Worm (Caenorhabditis elegans): ENCODE measurements around the gene nyn-1.

The nyn-1 gene

DNA sequence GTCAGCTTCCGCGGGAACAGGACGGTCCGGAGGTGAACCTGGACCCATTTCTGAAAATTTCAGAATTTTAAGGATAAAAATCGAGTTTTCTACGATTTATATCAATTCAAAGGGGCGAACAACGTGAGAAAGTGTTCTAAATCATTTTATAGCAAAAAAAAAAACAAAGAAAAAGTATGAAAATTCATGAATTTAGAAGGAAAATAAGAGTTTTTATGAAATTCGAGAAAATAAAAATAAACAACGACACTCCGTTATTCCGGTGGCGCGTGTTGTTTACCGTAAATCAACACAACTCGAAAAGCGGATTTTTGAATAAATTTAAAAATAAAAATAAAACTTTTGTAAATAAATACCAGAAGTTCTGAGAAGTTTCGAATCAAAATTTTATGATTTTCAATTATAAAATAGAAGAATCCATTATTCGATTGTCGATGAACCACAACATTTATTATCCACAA, at the start of gene nyn-1:
nyn-1 (minus strand) TSS at position 51 of the 461 bp plus-strand sequence.
- no peak for TF ChIP-seq efl-3 (GFP tag; optimal IDR thresholded peaks at IDR 0.05)
- TF ChIP-seq elt-2 (tag; optimal IDR thresholded peaks at IDR 0.05), result no peak
- no peak for TF ChIP-seq C04F5.9 (tag; optimal IDR thresholded peaks at IDR 0.05)
- peak in 1 of 2 experiments; percentile 13 for TF ChIP-seq efl-1 (optimal IDR thresholded peaks at IDR 0.05)
- TF ChIP-seq efl-1 (GFP tag; optimal IDR thresholded peaks at IDR 0.05 in 1 of 2), result no peak
- no peak for TF ChIP-seq dpl-1 (GFP tag; optimal IDR thresholded peaks at IDR 0.05)
- no peak for TF ChIP-seq rnt-1 (tag; optimal IDR thresholded peaks at IDR 0.05)
- TF ChIP-seq ama-1 (optimal IDR thresholded peaks at IDR 0.05), result no peak

- no peak for TF ChIP-seq nhr-47 (tag; optimal IDR thresholded peaks at IDR 0.05)
- no peak for TF ChIP-seq tbx-2 (tag; optimal IDR thresholded peaks at IDR 0.05)
- no peak for TF ChIP-seq unc-98 (GFP tag; IDR thresholded peaks at IDR 0.05)
- peak; percentile 74 for TF ChIP-seq tlp-1 (tag; optimal IDR thresholded peaks at IDR 0.05)
- TF ChIP-seq lsy-2 (tag; optimal IDR thresholded peaks at IDR 0.05), result no peak
- no peak for TF ChIP-seq mdl-1 (tag; optimal IDR thresholded peaks at IDR 0.05)
- no peak for TF ChIP-seq efl-1 (optimal IDR thresholded peaks at IDR 0.05)
- peak in 1 of 2 experiments; percentile 82 for TF ChIP-seq efl-1 (GFP tag; optimal IDR thresholded peaks at IDR 0.05 in 1 of 2)
- TF ChIP-seq sox-4 (tag; optimal IDR thresholded peaks at IDR 0.05), result no peak
- peak; percentile 90 for TF ChIP-seq elt-2 (tag; optimal IDR thresholded peaks at IDR 0.05)
- TF ChIP-seq vab-15 (tag; optimal IDR thresholded peaks at IDR 0.05), result no peak
- no peak for TF ChIP-seq lin-39 (tag; optimal IDR thresholded peaks at IDR 0.05)
- TF ChIP-seq xbp-1 (tag; optimal IDR thresholded peaks at IDR 0.05), result no peak
Measured at ce11 chrIV:13727865-13728264, 41.0 kb upstream of the nyn-1 start.

DNA sequence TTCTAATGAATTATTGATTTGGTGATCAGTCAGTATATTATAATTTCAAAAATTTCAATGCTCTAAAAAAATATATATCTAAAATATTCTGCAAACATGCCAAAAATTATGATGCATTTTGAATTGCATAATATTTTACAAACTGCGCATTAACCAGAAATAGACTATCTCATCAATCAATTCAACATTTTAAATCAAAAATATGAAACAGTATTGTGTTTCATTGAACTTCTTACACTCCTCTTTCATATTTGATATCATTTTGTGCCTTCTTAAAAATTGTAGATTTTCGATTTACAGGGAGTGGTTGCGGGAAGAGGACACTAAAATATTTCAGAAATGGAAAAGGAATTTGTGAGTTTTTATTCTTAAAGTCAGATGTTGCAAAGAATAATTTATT, 39.8 kb upstream of the nyn-1 start, which contains the start of gene ent-4:
ent-4 (plus strand) TSS at position 301 of the 400 bp plus-strand sequence.
- TF ChIP-seq unc-98 (GFP tag; IDR thresholded peaks at IDR 0.05) (no peak), nhr-28 (tag; optimal IDR thresholded peaks at IDR 0.05) (no peak), nhr-12 (tag; optimal IDR thresholded peaks at IDR 0.05) (no peak), nhr-20 (tag; optimal IDR thresholded peaks at IDR 0.05) (no peak), dpl-1 (GFP tag; optimal IDR thresholded peaks at IDR 0.05) (no peak), mdl-1 (tag; optimal IDR thresholded peaks at IDR 0.05) (no peak), sox-4 (tag; optimal IDR thresholded peaks at IDR 0.05) (no peak), elt-3 (tag; optimal IDR thresholded peaks at IDR 0.05) (no peak), jun-1 (tag; optimal IDR thresholded peaks at IDR 0.05) (no peak), hpl-2 (GFP tag; optimal IDR thresholded peaks at IDR 0.05) (no peak), unc-62 (GFP tag; optimal IDR thresholded peaks at IDR 0.05) (no peak), C34B4.2 (tag; optimal IDR thresholded peaks at IDR 0.05) (no peak), pax-3 (tag; optimal IDR thresholded peaks at IDR 0.05) (no peak), hlh-4 (tag; optimal IDR thresholded peaks at IDR 0.05) (no peak), alr-1 (tag; optimal IDR thresholded peaks at IDR 0.05; ENCODE audit: borderline replicate concordance) (no peak), ceh-8 (GFP tag; optimal IDR thresholded peaks at IDR 0.05) (no peak), aly-2 (tag; optimal IDR thresholded peaks at IDR 0.05) (no peak), ama-1 (optimal IDR thresholded peaks at IDR 0.05) (no peak)

DNA sequence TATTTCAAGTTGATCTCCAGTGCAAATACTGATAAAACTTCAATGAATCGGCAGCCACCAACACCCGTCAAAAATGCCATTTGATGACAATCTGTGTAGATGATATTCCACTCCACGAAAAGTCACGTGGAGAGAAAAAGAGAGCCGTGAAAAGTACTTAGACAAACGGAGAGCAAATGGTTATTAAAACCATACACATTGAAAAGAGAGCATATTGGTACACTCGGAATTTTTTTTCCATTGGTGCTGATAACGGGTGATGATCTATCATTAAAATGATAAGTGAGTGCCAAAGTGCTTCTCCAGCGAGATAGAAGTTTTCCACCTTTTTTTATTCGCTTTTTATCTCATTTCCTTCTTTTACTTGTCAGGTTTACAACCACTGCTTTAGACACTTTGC, 38.4 kb upstream of the nyn-1 start:
- TF ChIP-seq nhr-20 (tag; optimal IDR thresholded peaks at IDR 0.05) (peak; percentile 23), blmp-1 (tag; optimal IDR thresholded peaks at IDR 0.05) (no peak), ztf-11 (tag; optimal IDR thresholded peaks at IDR 0.05) (no peak), C34B4.2 (tag; optimal IDR thresholded peaks at IDR 0.05) (no peak), nhr-28 (tag; optimal IDR thresholded peaks at IDR 0.05) (no peak), mdl-1 (tag; optimal IDR thresholded peaks at IDR 0.05) (peak in 1 of 2 experiments; percentile 46), snpc-4 (tag; optimal IDR thresholded peaks at IDR 0.05) (no peak), pqm-1 (tag; optimal IDR thresholded peaks at IDR 0.05) (peak; percentile 18), fkh-10 (GFP tag; optimal IDR thresholded peaks at IDR 0.05) (no peak), hlh-4 (tag; optimal IDR thresholded peaks at IDR 0.05) (no peak), skn-1 (tag; optimal IDR thresholded peaks at IDR 0.05) (no peak), rnt-1 (tag; optimal IDR thresholded peaks at IDR 0.05) (no peak), nhr-77 (tag; optimal IDR thresholded peaks at IDR 0.05) (no peak), jun-1 (tag; optimal IDR thresholded peaks at IDR 0.05) (no peak), irx-1 (tag; optimal IDR thresholded peaks at IDR 0.05) (no peak), efl-1 (optimal IDR thresholded peaks at IDR 0.05) (no peak), efl-1 (GFP tag; optimal IDR thresholded peaks at IDR 0.05 in 1 of 2) (peak in 1 of 2 experiments; percentile 80), nhr-11 (tag; optimal IDR thresholded peaks at IDR 0.05) (no peak), nhr-71 (tag; optimal IDR thresholded peaks at IDR 0.05) (peak; percentile 45), tlp-1 (tag; optimal IDR thresholded peaks at IDR 0.05) (peak; percentile 78), unc-98 (GFP tag; IDR thresholded peaks at IDR 0.05) (no peak), lin-15B (tag; optimal IDR thresholded peaks at IDR 0.05) (no peak), nhr-90 (tag; optimal IDR thresholded peaks at IDR 0.05; ENCODE audit: poor library complexity) (peak; percentile 50), lin-35 (GFP tag; optimal IDR thresholded peaks at IDR 0.05) (peak in 1 of 2 experiments; percentile 50), elt-2 (tag; optimal IDR thresholded peaks at IDR 0.05) (peak; percentile 99)
